Fruit fly (Drosophila melanogaster): ENCODE results near the gene Mcm2.

Gene Mcm2

DNA sequence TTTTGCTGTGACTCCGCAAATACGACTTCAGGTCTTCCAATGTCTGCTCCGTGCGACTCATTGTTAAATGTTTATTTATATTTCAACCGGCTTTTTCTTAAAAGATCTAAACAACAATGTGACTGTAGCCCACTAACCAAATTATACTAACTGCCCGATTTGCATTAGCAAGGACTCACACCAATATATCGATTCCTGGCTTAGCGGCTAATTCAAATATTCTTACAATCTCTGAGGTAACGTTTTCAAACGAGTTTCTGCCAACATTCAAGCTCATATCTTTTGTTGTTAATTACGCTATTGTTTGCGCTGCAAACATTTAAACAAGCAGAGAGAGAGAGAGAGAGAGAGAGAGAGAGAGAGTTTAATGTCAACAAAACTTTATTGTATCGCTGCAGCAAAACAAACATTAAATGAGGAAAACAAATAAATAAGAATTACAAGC lies 43.8 kb downstream of the Mcm2 start, which contains the start of gene tex (continued):
- peak; percentile 77 for TF ChIP-seq HLHmδ (GFP tag; optimal IDR thresholded peaks at IDR 0.05)
- no peak for TF ChIP-seq Xbp1 (GFP tag; optimal IDR thresholded peaks at IDR 0.05)
- TF ChIP-seq TFAM (GFP tag; optimal IDR thresholded peaks at IDR 0.05), result no peak
- peak; percentile 17 for TF ChIP-seq kah (GFP tag; optimal IDR thresholded peaks at IDR 0.05)
- TF ChIP-seq GATAe (GFP tag; conservative IDR thresholded peaks at IDR 0.05), result no peak
- TF ChIP-seq Meics (GFP tag; optimal IDR thresholded peaks at IDR 0.05), result no peak
- TF ChIP-seq CG9215 (GFP tag; IDR thresholded peaks at IDR 0.05), result no peak
- no peak for TF ChIP-seq Scr (GFP tag; IDR thresholded peaks at IDR 0.05; ENCODE audit: partially characterized antibody)
- TF ChIP-seq CG11456 (GFP tag; IDR thresholded peaks at IDR 0.05), result no peak
- no peak for TF ChIP-seq B-H2 (GFP tag; optimal IDR thresholded peaks at IDR 0.05)
- peak in 1 of 2 experiments; percentile 52 for TF ChIP-seq Trl (optimal IDR thresholded peaks at IDR 0.05)
- TF ChIP-seq Trl (GFP tag; optimal IDR thresholded peaks at IDR 0.05), result peak; percentile 50
- peak in 1 of 2 experiments; percentile 57 for TF ChIP-seq insv (GFP tag; optimal IDR thresholded peaks at IDR 0.05)
- TF ChIP-seq CG12219 (GFP tag; optimal IDR thresholded peaks at IDR 0.05), result peak; percentile 31
- TF ChIP-seq CG1603 (tag; optimal IDR thresholded peaks at IDR 0.05), result peak; percentile 82
- TF ChIP-seq BtbVII (GFP tag; optimal IDR thresholded peaks at IDR 0.05), result no peak
- no peak for TF ChIP-seq cato (GFP tag; optimal IDR thresholded peaks at IDR 0.05; ENCODE audit: borderline replicate concordance)
- peak; percentile 25 for TF ChIP-seq NK7.1 (GFP tag; optimal IDR thresholded peaks at IDR 0.05)
- TF ChIP-seq CG1792 (GFP tag; optimal IDR thresholded peaks at IDR 0.05), result no peak
- TF ChIP-seq Asciz (GFP tag; optimal IDR thresholded peaks at IDR 0.05), result peak; percentile 89
- no peak for TF ChIP-seq bbx (GFP tag; IDR thresholded peaks at IDR 0.05; ENCODE audit: partially characterized antibody)
- no peak for TF ChIP-seq CG12769 (tag; optimal IDR thresholded peaks at IDR 0.05)
- no peak for TF ChIP-seq tx (GFP tag; optimal IDR thresholded peaks at IDR 0.05)
- no peak for TF ChIP-seq Camta (GFP tag; optimal IDR thresholded peaks at IDR 0.05)
- no peak for TF ChIP-seq HLH3B (GFP tag; IDR thresholded peaks at IDR 0.05)
- TF ChIP-seq slbo (GFP tag; IDR thresholded peaks at IDR 0.05), result no peak
- TF ChIP-seq CG3407 (GFP tag; optimal IDR thresholded peaks at IDR 0.05), result peak; percentile 62
- peak; percentile 22 for TF ChIP-seq sd (tag; optimal IDR thresholded peaks at IDR 0.05)
- TF ChIP-seq CG15696 (tag; optimal IDR thresholded peaks at IDR 0.05), result peak; percentile 68
- no peak for TF ChIP-seq wor (GFP tag; IDR thresholded peaks at IDR 0.05)
- no peak for TF ChIP-seq z (GFP tag; IDR thresholded peaks at IDR 0.05)
- peak; percentile 50 for TF ChIP-seq unc-4 (GFP tag; IDR thresholded peaks at IDR 0.05; ENCODE audit: partially characterized antibody)
- TF ChIP-seq pita (GFP tag; optimal IDR thresholded peaks at IDR 0.05), result peak; percentile 56
- peak; percentile 67 for TF ChIP-seq CG6813 (GFP tag; optimal IDR thresholded peaks at IDR 0.05)
- peak; percentile 30 for TF ChIP-seq D19A (tag; optimal IDR thresholded peaks at IDR 0.05)
- no peak for TF ChIP-seq zfh1 (GFP tag; IDR thresholded peaks at IDR 0.05)
- no peak for TF ChIP-seq CG18599 (GFP tag; optimal IDR thresholded peaks at IDR 0.05)
- TF ChIP-seq Max (GFP tag; optimal IDR thresholded peaks at IDR 0.05), result no peak
- TF ChIP-seq CG10979 (tag; optimal IDR thresholded peaks at IDR 0.05), result peak; percentile 31
- peak; percentile 47 for TF ChIP-seq CG10267 (tag; optimal IDR thresholded peaks at IDR 0.05)
- no peak for TF ChIP-seq CG12942 (GFP tag; optimal IDR thresholded peaks at IDR 0.05)
- TF ChIP-seq Elba2 (GFP tag; optimal IDR thresholded peaks at IDR 0.05), result no peak
- TF ChIP-seq CG31388 (GFP tag; optimal IDR thresholded peaks at IDR 0.05), result no peak
- TF ChIP-seq hbn (GFP tag; IDR thresholded peaks at IDR 0.05; ENCODE audit: partially characterized antibody), result peak; percentile 28; the same call in 1 of the 2 replicates
- TF ChIP-seq repo (GFP tag; optimal IDR thresholded peaks at IDR 0.05), result no peak
- no peak for TF ChIP-seq vnd (GFP tag; IDR thresholded peaks at IDR 0.05; ENCODE audit: partially characterized antibody)
- TF ChIP-seq Optix (GFP tag; IDR thresholded peaks at IDR 0.05), result no peak
- TF ChIP-seq croc (GFP tag; conservative IDR thresholded peaks at IDR 0.05), result no peak
- TF ChIP-seq ind (GFP tag; optimal IDR thresholded peaks at IDR 0.05), result no peak
- peak; percentile 57 for TF ChIP-seq gcm (GFP tag; optimal IDR thresholded peaks at IDR 0.05)
- no peak for TF ChIP-seq CG10209 (GFP tag; optimal IDR thresholded peaks at IDR 0.05)

All from whole organism, embryonic.